Worm (Caenorhabditis elegans) whole organism, L1 larva: ENCODE measurements around the gene ogt-1.

ENCODE experiments used
- ceh-90 ChIP-seq: sonication (generic microtip); optimal IDR thresholded peaks from 2 replicates; lab custom pipeline; 2016; ENCODE audit warnings: missing genetic modification characterization, missing compliant biosample characterization
- dsc-1 ChIP-seq: sonication (generic microtip); optimal IDR thresholded peaks from 2 replicates; lab custom pipeline; 2016; ENCODE audit warnings: mild to moderate bottlenecking, missing genetic modification characterization, missing compliant biosample characterization
- fkh-8 ChIP-seq: sonication (generic microtip); optimal IDR thresholded peaks from 2 replicates; lab custom pipeline; 2016; ENCODE audit warnings: mild to moderate bottlenecking, missing genetic modification characterization, missing compliant biosample characterization
- irx-1 ChIP-seq: sonication (generic microtip); optimal IDR thresholded peaks from 2 replicates; lab custom pipeline; 2016; ENCODE audit warnings: missing genetic modification characterization, missing compliant biosample characterization
- lin-15B ChIP-seq: fragments of 150-350 bp; sonication (generic microtip); optimal IDR thresholded peaks from 3 replicates; lab custom pipeline; 2014; ENCODE audit warnings: missing biosample characterization, missing genetic modification characterization
- nhr-11 ChIP-seq: fragments of 150-350 bp; optimal IDR thresholded peaks from 2 replicates; lab custom pipeline; 2014; ENCODE audit warnings: missing biosample characterization, missing genetic modification characterization
- nhr-71 ChIP-seq: sonication (generic microtip); optimal IDR thresholded peaks from 2 replicates; lab custom pipeline; 2016; ENCODE audit warnings: mild to moderate bottlenecking, missing genetic modification characterization, moderate library complexity, missing compliant biosample characterization
- tlp-1 ChIP-seq: fragments of 150-350 bp; optimal IDR thresholded peaks from 2 replicates; lab custom pipeline; 2014; ENCODE audit warnings: missing biosample characterization, missing genetic modification characterization
- ztf-4 ChIP-seq: fragments of 150-350 bp; optimal IDR thresholded peaks from 2 replicates; lab custom pipeline; 2014; ENCODE audit warnings: missing biosample characterization, missing genetic modification characterization

ogt-1 gene

DNA sequence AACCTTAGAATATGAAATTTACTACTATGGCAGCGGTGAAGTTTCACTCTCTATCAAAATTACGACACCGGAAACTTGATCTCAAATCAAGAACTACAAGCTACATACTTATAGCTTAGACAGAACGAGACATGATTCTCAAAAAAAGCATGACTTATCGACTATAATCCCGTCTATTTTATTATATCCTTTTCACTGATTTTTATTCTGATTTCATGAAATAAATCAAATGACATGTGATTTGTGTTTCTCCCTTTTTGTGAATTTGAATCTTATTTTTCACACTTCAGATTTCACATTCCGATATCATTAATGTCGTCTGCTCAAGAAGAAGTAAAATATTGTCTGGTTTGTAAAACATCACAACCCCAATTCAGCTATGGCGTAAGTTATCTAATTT is 53.6 kb downstream of the ogt-1 start, which contains the start of gene ZK418.11:
TSS of gene ZK418.11 (plus strand) at position 289 of the 400 bp plus-strand sequence.
- TF ChIP-seq tlp-1 (tag; lab: Kevin White, UChicago) (no peak), nhr-71 (tag; lab: Kevin White, UChicago) (peak; percentile 26), dsc-1 (peak; percentile 55), nhr-11 (tag; lab: Kevin White, UChicago) (peak; percentile 36), fkh-8 (peak; percentile 73)

ce11 chrIII:7096481-7096880 is 57.1 kb downstream of the ogt-1 start:
- no peak for TF ChIP-seq irx-1
- TF ChIP-seq lin-15B (tag; lab: Kevin White, UChicago), result no peak
- no peak for TF ChIP-seq ztf-4
- no peak for TF ChIP-seq ceh-90 (tag; lab: Kevin White, UChicago)
